Worm (Caenorhabditis elegans) whole organism, L3 larva: ENCODE data around the gene F14H8.8.

ENCODE experiments used
- R02D3.7 ChIP-seq: fragments of 150-350 bp; optimal IDR thresholded peaks from 2 replicates; lab custom pipeline; 2014; ENCODE audit warnings: missing biosample characterization, missing genetic modification characterization
- ZK546.5 ChIP-seq: sonication (generic microtip); optimal IDR thresholded peaks from 2 replicates; lab custom pipeline; 2017; ENCODE audit warnings: missing biosample characterization, missing genetic modification characterization
- aly-2 ChIP-seq: fragments of 150-350 bp; optimal IDR thresholded peaks from 2 replicates; lab custom pipeline; 2014; ENCODE audit warnings: missing biosample characterization, missing genetic modification characterization
- ama-1 ChIP-seq: fragments of 150-350 bp; optimal IDR thresholded peaks from 2 replicates; lab custom pipeline; 2018
- ceh-16 ChIP-seq: sonication (generic microtip); optimal IDR thresholded peaks from 2 replicates; lab custom pipeline; 2017; ENCODE audit warnings: missing biosample characterization, missing genetic modification characterization
- ceh-28 ChIP-seq: fragments of 150-350 bp; optimal IDR thresholded peaks from 2 replicates; lab custom pipeline; 2014; ENCODE audit warnings: missing biosample characterization, missing genetic modification reagents, missing genetic modification characterization
- ceh-82 ChIP-seq: fragments of 150-350 bp; optimal IDR thresholded peaks from 2 replicates; lab custom pipeline; 2014; ENCODE audit warnings: missing biosample characterization, missing genetic modification characterization
- ceh-9 ChIP-seq: sonication (generic microtip); optimal IDR thresholded peaks from 2 replicates; lab custom pipeline; 2018; ENCODE audit warnings: missing biosample characterization, missing genetic modification characterization
- daf-12 ChIP-seq: fragments of 150-350 bp; optimal IDR thresholded peaks from 2 replicates; lab custom pipeline; 2014; ENCODE audit warnings: missing biosample characterization, missing genetic modification reagents, missing genetic modification characterization
- egl-27 ChIP-seq: sonication (generic microtip); optimal IDR thresholded peaks from 4 replicates; lab custom pipeline; 2017; ENCODE audit warnings: missing biosample characterization, missing genetic modification reagents, missing genetic modification characterization
- egl-5 ChIP-seq: fragments of 150-350 bp; optimal IDR thresholded peaks from 2 replicates; lab custom pipeline; 2017; ENCODE audit warnings: missing biosample characterization, missing genetic modification reagents, missing genetic modification characterization, inconsistent platforms
- elt-1 ChIP-seq: fragments of 150-350 bp; optimal IDR thresholded peaks from 2 replicates; lab custom pipeline; 2014; ENCODE audit warnings: missing biosample characterization, missing genetic modification characterization
- elt-2 ChIP-seq: sonication (generic microtip); optimal IDR thresholded peaks from 2 replicates; lab custom pipeline; 2016; ENCODE audit warnings: missing genetic modification reagents, mild to moderate bottlenecking, missing genetic modification characterization, missing compliant biosample characterization
- elt-3 ChIP-seq, 3 experiments: fragments of 150-350 bp in 1 of 3; sonication (generic microtip) in 2 of 3; optimal IDR thresholded peaks; 2 replicates in 2 of 3; 4 replicates in 1 of 3; lab custom pipeline; 2014 to 2017; ENCODE audit warnings: missing biosample characterization in 3 of 3, missing genetic modification characterization in 3 of 3
- eor-1 ChIP-seq, 2 experiments: fragments of 150-350 bp; optimal IDR thresholded peaks; 2 replicates each; lab custom pipeline; 2014 to 2018; ENCODE audit warnings: missing biosample characterization in 2 of 2, missing genetic modification characterization in 2 of 2
- fkh-10 ChIP-seq: sonication (generic microtip); optimal IDR thresholded peaks from 2 replicates; lab custom pipeline; 2017; ENCODE audit warnings: missing biosample characterization, missing genetic modification reagents, missing genetic modification characterization
- fkh-2 ChIP-seq: fragments of 150-350 bp; optimal IDR thresholded peaks from 2 replicates; lab custom pipeline; 2014; ENCODE audit warnings: missing biosample characterization, missing genetic modification reagents, missing genetic modification characterization
- hmg-11 ChIP-seq: sonication (generic microtip); optimal IDR thresholded peaks from 2 replicates; lab custom pipeline; 2016; ENCODE audit warnings: missing genetic modification characterization, missing compliant biosample characterization
- jun-1 ChIP-seq: fragments of 150-350 bp; optimal IDR thresholded peaks from 2 replicates; lab custom pipeline; 2014; ENCODE audit warnings: missing biosample characterization, missing genetic modification reagents, missing genetic modification characterization
- lin-15B ChIP-seq: fragments of 150-350 bp; optimal IDR thresholded peaks from 2 replicates; lab custom pipeline; 2014; ENCODE audit warnings: missing biosample characterization, missing genetic modification characterization
- lin-39 ChIP-seq: fragments of 150-350 bp; optimal IDR thresholded peaks from 2 replicates; lab custom pipeline; 2018; ENCODE audit warnings: missing biosample characterization, missing genetic modification reagents, missing genetic modification characterization
- lsy-12 ChIP-seq: sonication (generic microtip); optimal IDR thresholded peaks from 2 replicates; lab custom pipeline; 2016; ENCODE audit warnings: mild to moderate bottlenecking, missing genetic modification characterization, missing compliant biosample characterization
- mdl-1 ChIP-seq: fragments of 150-350 bp; optimal IDR thresholded peaks from 2 replicates; lab custom pipeline; 2014; ENCODE audit warnings: missing biosample characterization, missing genetic modification characterization
- mml-1 ChIP-seq: fragments of 150-350 bp; sonication (generic microtip); optimal IDR thresholded peaks from 3 replicates; lab custom pipeline; 2014; ENCODE audit warnings: missing biosample characterization, missing genetic modification characterization
- nfya-1 ChIP-seq: sonication (generic microtip); optimal IDR thresholded peaks from 2 replicates; lab custom pipeline; 2017; ENCODE audit warnings: missing genetic modification characterization, mild to moderate bottlenecking, missing compliant biosample characterization, antibody characterized with exemption, moderate library complexity; ENCODE audit not compliant: insufficient read depth
- nhr-11 ChIP-seq: fragments of 150-350 bp; optimal IDR thresholded peaks from 2 replicates; lab custom pipeline; 2014; ENCODE audit warnings: missing biosample characterization, missing genetic modification characterization
- nhr-12 ChIP-seq: fragments of 150-350 bp; optimal IDR thresholded peaks from 2 replicates; lab custom pipeline; 2014; ENCODE audit warnings: missing biosample characterization, missing genetic modification characterization
- nhr-23 ChIP-seq: fragments of 150-350 bp; optimal IDR thresholded peaks from 2 replicates; lab custom pipeline; 2014; ENCODE audit warnings: missing biosample characterization, missing genetic modification reagents, missing genetic modification characterization
- nhr-25 ChIP-seq: sonication (generic microtip); optimal IDR thresholded peaks from 2 replicates; lab custom pipeline; 2017; ENCODE audit warnings: missing biosample characterization, missing genetic modification characterization
- nhr-28 ChIP-seq: fragments of 150-350 bp; optimal IDR thresholded peaks from 2 replicates; lab custom pipeline; 2014; ENCODE audit warnings: missing biosample characterization, missing genetic modification characterization
- nhr-43 ChIP-seq: sonication (generic microtip); optimal IDR thresholded peaks from 2 replicates; lab custom pipeline; 2016; ENCODE audit warnings: mild to moderate bottlenecking, missing genetic modification characterization, missing compliant biosample characterization; ENCODE audit not compliant: poor library complexity, severe bottlenecking
- nhr-67 ChIP-seq: fragments of 150-350 bp; optimal IDR thresholded peaks from 2 replicates; lab custom pipeline; 2014; ENCODE audit warnings: missing biosample characterization, missing genetic modification characterization
- nhr-77 ChIP-seq: fragments of 150-350 bp; optimal IDR thresholded peaks from 2 replicates; lab custom pipeline; 2014; ENCODE audit warnings: missing biosample characterization, missing genetic modification characterization
- pha-4 ChIP-seq: fragments of 150-350 bp; optimal IDR thresholded peaks from 2 replicates; lab custom pipeline; 2014; ENCODE audit warnings: missing biosample characterization, missing genetic modification reagents, missing genetic modification characterization
- pqm-1 ChIP-seq: fragments of 150-350 bp; optimal IDR thresholded peaks from 2 replicates; lab custom pipeline; 2017; ENCODE audit warnings: missing biosample characterization, missing genetic modification characterization, inconsistent platforms
- sea-2 ChIP-seq: fragments of 150-350 bp; sonication (generic microtip); optimal IDR thresholded peaks from 4 replicates; lab custom pipeline; 2014; ENCODE audit warnings: missing biosample characterization, missing genetic modification reagents, missing genetic modification characterization
- skn-1 ChIP-seq: fragments of 150-350 bp; optimal IDR thresholded peaks from 2 replicates; lab custom pipeline; 2014; ENCODE audit warnings: missing biosample characterization, missing genetic modification characterization
- snpc-4 ChIP-seq: fragments of 150-350 bp; optimal IDR thresholded peaks from 2 replicates; lab custom pipeline; 2014; ENCODE audit warnings: missing biosample characterization, missing genetic modification characterization
- unc-39 ChIP-seq: sonication (generic microtip); optimal IDR thresholded peaks from 4 replicates; lab custom pipeline; 2017; ENCODE audit warnings: missing biosample characterization, missing genetic modification characterization
- zag-1 ChIP-seq: fragments of 150-350 bp; optimal IDR thresholded peaks from 2 replicates; lab custom pipeline; 2014; ENCODE audit warnings: missing biosample characterization, missing genetic modification characterization
- ztf-11 ChIP-seq: fragments of 150-350 bp; optimal IDR thresholded peaks from 2 replicates; lab custom pipeline; 2014; ENCODE audit warnings: missing biosample characterization, missing genetic modification characterization
- ztf-4 ChIP-seq: fragments of 150-350 bp; optimal IDR thresholded peaks from 2 replicates; lab custom pipeline; 2014; ENCODE audit warnings: missing biosample characterization, missing genetic modification characterization

F14H8.8 gene

ce11 chrV:15059534-15059933 is 30.3 kb downstream of the F14H8.8 start, which contains the start of the genes mcm-3 and C25D7.15:
mcm-3 (minus strand) TSS chrV:15059599.
C25D7.15 (plus strand) TSS chrV:15059808.
- peak; percentile 28 for TF ChIP-seq lin-15B (tag; lab: Kevin White, UChicago)
- peak; percentile 66 for TF ChIP-seq pha-4 (tag; lab: Kevin White, UChicago)
- no peak for TF ChIP-seq ceh-9
- no peak for TF ChIP-seq eor-1 (tag; optimal IDR thresholded peaks at IDR 0.05; lab: Kevin White, UChicago)
- no peak for TF ChIP-seq elt-3 (tag; optimal IDR thresholded peaks at IDR 0.05; lab: Kevin White, UChicago)
- peak; percentile 41 for TF ChIP-seq nhr-23
- peak; percentile 3 for TF ChIP-seq elt-2 (tag; lab: Kevin White, UChicago)
- TF ChIP-seq nhr-25 (tag; lab: Kevin White, UChicago): peak; percentile 28
- no peak for TF ChIP-seq nhr-43

DNA sequence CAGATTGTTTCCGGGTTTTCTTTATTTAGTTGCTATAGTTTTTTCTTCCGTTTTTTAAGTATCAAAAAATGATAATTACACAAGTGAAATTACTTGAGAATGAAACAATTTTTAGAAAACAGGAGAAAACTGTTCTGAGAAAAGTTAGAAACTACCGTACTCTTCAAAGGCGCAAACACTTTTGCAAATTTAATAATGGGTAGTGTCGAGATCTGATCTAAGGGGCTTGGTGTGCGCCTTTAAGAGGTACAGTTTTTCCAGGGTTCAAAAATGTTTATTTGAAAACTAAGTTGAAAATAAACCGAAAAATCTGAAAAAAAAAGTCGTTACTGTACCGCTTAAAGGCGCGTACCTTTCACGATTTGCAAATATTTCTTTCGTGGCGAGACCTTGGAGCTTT is 31.3 kb downstream of the F14H8.8 start:
- TF ChIP-seq nfya-1 (tag; lab: Kevin White, UChicago) (no peak), nhr-28 (no peak), ceh-82 (tag; lab: Kevin White, UChicago) (no peak), pha-4 (tag; lab: Kevin White, UChicago) (no peak), nhr-77 (tag; lab: Kevin White, UChicago) (no peak), skn-1 (tag; lab: Kevin White, UChicago) (no peak), nhr-12 (no peak), ceh-16 (tag; lab: Kevin White, UChicago) (no peak), lsy-12 (no peak), nhr-43 (no peak), elt-1 (tag; lab: Kevin White, UChicago) (no peak), aly-2 (tag; lab: Kevin White, UChicago) (no peak), ama-1 (lab: Kevin White, UChicago) (no peak), unc-39 (tag; lab: Kevin White, UChicago) (no peak), snpc-4 (tag; lab: Kevin White, UChicago) (no peak), pqm-1 (no peak), nhr-25 (tag; lab: Kevin White, UChicago) (no peak)

DNA sequence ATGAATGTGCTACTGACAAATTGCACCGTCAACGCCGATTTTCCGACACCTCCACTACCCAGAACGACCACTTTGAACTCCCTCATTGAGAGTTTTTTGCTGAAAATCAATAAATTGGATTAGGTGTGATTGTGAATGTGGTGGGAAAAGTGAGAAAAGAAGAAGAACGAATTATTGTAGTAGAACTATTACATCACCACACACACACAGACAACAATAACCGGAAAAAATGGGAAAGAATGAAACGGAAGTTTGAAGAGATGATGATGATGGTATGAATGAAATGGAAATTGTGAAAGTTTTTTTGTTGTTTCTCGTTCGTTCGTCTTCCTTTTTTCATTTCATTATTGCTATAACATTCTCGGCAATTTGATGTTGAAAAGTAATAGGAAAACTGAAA is 34.7 kb downstream of the F14H8.8 start, which contains the start of gene rap-2:
Gene rap-2, minus strand, starts transcription at position 101 of the 400 bp plus-strand sequence.
- TF ChIP-seq nhr-77 (tag; lab: Kevin White, UChicago): no peak
- TF ChIP-seq nhr-11 (tag; lab: Kevin White, UChicago): no peak
- no peak for TF ChIP-seq nfya-1 (tag; lab: Kevin White, UChicago)
- no peak for TF ChIP-seq nhr-25 (tag; lab: Kevin White, UChicago)
- no peak for TF ChIP-seq nhr-28
- no peak for TF ChIP-seq ceh-9
- no peak for TF ChIP-seq lsy-12
- no peak for TF ChIP-seq fkh-2 (tag; lab: Kevin White, UChicago)

- no peak for TF ChIP-seq ceh-82 (tag; lab: Kevin White, UChicago)
- no peak for TF ChIP-seq nhr-28
- no peak for TF ChIP-seq sea-2 (GFP tag; lab: Kevin White, UChicago)
- no peak for TF ChIP-seq ZK546.5
- TF ChIP-seq egl-5: no peak
- TF ChIP-seq nhr-25 (tag; lab: Kevin White, UChicago): peak; percentile 6
- peak; percentile 28 for TF ChIP-seq pha-4 (tag; lab: Kevin White, UChicago)
- no peak for TF ChIP-seq egl-27 (tag; lab: Kevin White, UChicago)
- TF ChIP-seq nhr-43: no peak
- TF ChIP-seq ama-1 (lab: Kevin White, UChicago): no peak
- TF ChIP-seq elt-2 (tag; lab: Kevin White, UChicago): no peak
- no peak for TF ChIP-seq nhr-11 (tag; lab: Kevin White, UChicago)
- no peak for TF ChIP-seq ztf-11 (tag; lab: Kevin White, UChicago)
- TF ChIP-seq eor-1 (tag; optimal IDR thresholded peaks at IDR 0.05; lab: Kevin White, UChicago): no peak
- TF ChIP-seq pqm-1: no peak
- TF ChIP-seq daf-12 (tag; lab: Kevin White, UChicago): no peak
- TF ChIP-seq skn-1 (tag; lab: Kevin White, UChicago): no peak
- no peak for TF ChIP-seq elt-3 (tag; optimal IDR thresholded peaks at IDR 0.05; lab: Kevin White, UChicago)
- peak; percentile 33 for TF ChIP-seq nfya-1 (tag; lab: Kevin White, UChicago)
- no peak for TF ChIP-seq nhr-77 (tag; lab: Kevin White, UChicago)
- no peak for TF ChIP-seq jun-1 (tag; lab: Kevin White, UChicago)
- TF ChIP-seq mdl-1: no peak
- TF ChIP-seq lsy-12: no peak
- TF ChIP-seq ceh-9: no peak
- TF ChIP-seq hmg-11 (tag; lab: Kevin White, UChicago): peak; percentile 39
- TF ChIP-seq nhr-67 (tag; lab: Kevin White, UChicago): no peak
- TF ChIP-seq R02D3.7 (tag; lab: Kevin White, UChicago): no peak
- peak; percentile 20 for TF ChIP-seq lin-39 (tag; lab: Kevin White, UChicago)
- TF ChIP-seq ztf-4 (tag; lab: Kevin White, UChicago): no peak
- no peak for TF ChIP-seq aly-2 (tag; lab: Kevin White, UChicago)
- no peak for TF ChIP-seq fkh-10 (GFP tag; lab: Kevin White, UChicago)
- no peak for TF ChIP-seq mml-1 (tag; lab: Kevin White, UChicago)
- TF ChIP-seq ceh-28 (tag; lab: Kevin White, UChicago): no peak
- no peak for TF ChIP-seq nhr-23
- TF ChIP-seq lin-15B (tag; lab: Kevin White, UChicago): peak; percentile 45
- no peak for TF ChIP-seq zag-1 (tag; lab: Kevin White, UChicago)
These were observed 35.9 kb downstream of the F14H8.8 start, which contains the start of gene C25D7.9 for ce11 chrV:15065068-15065744. C25D7.9 (plus strand) TSS chrV:15065135.
